Worm (Caenorhabditis elegans) whole organism, late embryonic: Measurements from ENCODE around the gene cka-1.
"Not testable (repeated sequence)": the region's sequence is repeated elsewhere in the genome, so short reads cannot be mapped to it uniquely, and the experiment has no call there.

Experiments
- C08G9.2 ChIP-seq: sonication (generic microtip); optimal IDR thresholded peaks from 2 replicates; lab custom pipeline; 2016; ENCODE audit warnings: mild to moderate bottlenecking, missing genetic modification characterization, moderate library complexity, missing compliant biosample characterization
- C38D4.7 ChIP-seq: fragments of 200-800 bp; sonication (Bioruptor generic); optimal IDR thresholded peaks from 2 replicates; lab custom pipeline; 2018; ENCODE audit warnings: mild to moderate bottlenecking, missing genetic modification characterization, moderate library complexity, missing compliant biosample characterization
- F13H6.1 ChIP-seq: sonication (generic microtip); optimal IDR thresholded peaks from 2 replicates; lab custom pipeline; 2016; ENCODE audit warnings: missing genetic modification characterization, missing compliant biosample characterization
- ahr-1 ChIP-seq: sonication (generic microtip); optimal IDR thresholded peaks from 2 replicates; lab custom pipeline; 2016; ENCODE audit warnings: missing genetic modification characterization, missing compliant biosample characterization
- ama-1 ChIP-seq: fragments of 150-350 bp; optimal IDR thresholded peaks from 2 replicates; lab custom pipeline; 2014
- ceh-19 ChIP-seq: fragments of 200-800 bp; sonication (Bioruptor generic); optimal IDR thresholded peaks from 2 replicates; lab custom pipeline; 2018; ENCODE audit warnings: mild to moderate bottlenecking, missing genetic modification characterization, missing compliant biosample characterization
- ceh-22 ChIP-seq: sonication (generic microtip); optimal IDR thresholded peaks from 2 replicates; lab custom pipeline; 2017; ENCODE audit warnings: missing biosample characterization, missing genetic modification characterization
- ceh-30 ChIP-seq: fragments of 150-350 bp; optimal IDR thresholded peaks from 2 replicates; lab custom pipeline; 2014; ENCODE audit warnings: missing biosample characterization, missing genetic modification characterization
- ceh-31 ChIP-seq: sonication (generic microtip); optimal IDR thresholded peaks from 2 replicates; lab custom pipeline; 2016; ENCODE audit warnings: missing genetic modification characterization, missing compliant biosample characterization
- ceh-34 ChIP-seq: sonication (generic microtip); optimal IDR thresholded peaks from 2 replicates; lab custom pipeline; 2016; ENCODE audit warnings: mild to moderate bottlenecking, missing genetic modification characterization, missing compliant biosample characterization
- ceh-48 ChIP-seq: sonication (generic microtip); optimal IDR thresholded peaks from 2 replicates; lab custom pipeline; 2016; ENCODE audit warnings: missing genetic modification characterization, inconsistent platforms, missing compliant biosample characterization
- ceh-6 ChIP-seq: fragments of 200-800 bp; sonication (Bioruptor generic); optimal IDR thresholded peaks from 2 replicates; lab custom pipeline; 2018; ENCODE audit warnings: mild to moderate bottlenecking, missing genetic modification characterization, missing compliant biosample characterization
- elt-4 ChIP-seq: sonication (generic microtip); optimal IDR thresholded peaks from 2 replicates; lab custom pipeline; 2016; ENCODE audit warnings: missing genetic modification characterization, missing compliant biosample characterization
- fkh-10 ChIP-seq: fragments of 150-350 bp; optimal IDR thresholded peaks from 2 replicates; lab custom pipeline; 2014; ENCODE audit warnings: missing biosample characterization, missing genetic modification reagents, missing genetic modification characterization
- hlh-15 ChIP-seq: sonication (generic microtip); optimal IDR thresholded peaks from 2 replicates; lab custom pipeline; 2016; ENCODE audit warnings: missing genetic modification characterization, missing compliant biosample characterization
- lim-6 ChIP-seq: sonication (generic microtip); optimal IDR thresholded peaks from 2 replicates; lab custom pipeline; 2016; ENCODE audit warnings: missing genetic modification characterization, missing compliant biosample characterization
- madf-2 ChIP-seq: sonication (generic microtip); optimal IDR thresholded peaks from 2 replicates; lab custom pipeline; 2017; ENCODE audit warnings: missing genetic modification characterization, missing compliant biosample characterization
- nfya-1 ChIP-seq: sonication (generic microtip); optimal IDR thresholded peaks from 2 replicates; lab custom pipeline; 2017; ENCODE audit warnings: missing genetic modification characterization, mild to moderate bottlenecking, missing compliant biosample characterization, antibody characterized with exemption, moderate library complexity
- nhr-232 ChIP-seq: sonication (generic microtip); optimal IDR thresholded peaks from 2 replicates; lab custom pipeline; 2016; ENCODE audit warnings: missing genetic modification characterization, missing compliant biosample characterization
- pax-1 ChIP-seq: fragments of 150-350 bp; optimal IDR thresholded peaks from 2 replicates; lab custom pipeline; 2014; ENCODE audit warnings: missing biosample characterization, missing genetic modification characterization
- pha-2 ChIP-seq: sonication (generic microtip); optimal IDR thresholded peaks from 2 replicates; lab custom pipeline; 2017; ENCODE audit warnings: mild to moderate bottlenecking, missing genetic modification characterization, missing compliant biosample characterization
- ref-2 ChIP-seq: sonication (generic microtip); optimal IDR thresholded peaks from 2 replicates; lab custom pipeline; 2016; ENCODE audit warnings: missing genetic modification characterization, missing compliant biosample characterization
- rnt-1 ChIP-seq: sonication (generic microtip); optimal IDR thresholded peaks from 2 replicates; lab custom pipeline; 2016; ENCODE audit warnings: missing genetic modification characterization, missing compliant biosample characterization
- sox-2 ChIP-seq: fragments of 200-800 bp; sonication (Bioruptor generic); IDR thresholded peaks from 2 replicates; pipeline ENCODE4 v1.3.6; 2022; ENCODE audit warnings: missing genetic modification reagents, missing genetic modification characterization, missing compliant biosample characterization
- tbx-2 ChIP-seq: sonication (generic microtip); optimal IDR thresholded peaks from 2 replicates; lab custom pipeline; 2016; ENCODE audit warnings: missing genetic modification characterization, missing compliant biosample characterization
- unc-3 ChIP-seq, 2 experiments: fragments of 200-800 bp in 1 of 2; sonication (Bioruptor generic) in 1 of 2; sonication (generic microtip) in 1 of 2; conservative IDR thresholded peaks in 1 of 2; optimal IDR thresholded peaks in 1 of 2; 2 replicates each; pipeline versions ENCODE4 v1.3.6 to Lab custom; 2016 to 2022; ENCODE audit warnings: missing compliant biosample characterization in 2 of 2, missing genetic modification characterization in 2 of 2, missing genetic modification reagents in 1 of 2
- unc-55 ChIP-seq: sonication (generic microtip); optimal IDR thresholded peaks from 2 replicates; lab custom pipeline; 2017; ENCODE audit warnings: missing biosample characterization, missing genetic modification reagents, missing genetic modification characterization
- zip-5 ChIP-seq: sonication (generic microtip); optimal IDR thresholded peaks from 2 replicates; lab custom pipeline; 2016; ENCODE audit warnings: missing genetic modification characterization, missing compliant biosample characterization
- ztf-16 ChIP-seq: sonication (generic microtip); optimal IDR thresholded peaks from 2 replicates; lab custom pipeline; 2017; ENCODE audit warnings: missing genetic modification characterization, missing compliant biosample characterization

Gene cka-1

DNA sequence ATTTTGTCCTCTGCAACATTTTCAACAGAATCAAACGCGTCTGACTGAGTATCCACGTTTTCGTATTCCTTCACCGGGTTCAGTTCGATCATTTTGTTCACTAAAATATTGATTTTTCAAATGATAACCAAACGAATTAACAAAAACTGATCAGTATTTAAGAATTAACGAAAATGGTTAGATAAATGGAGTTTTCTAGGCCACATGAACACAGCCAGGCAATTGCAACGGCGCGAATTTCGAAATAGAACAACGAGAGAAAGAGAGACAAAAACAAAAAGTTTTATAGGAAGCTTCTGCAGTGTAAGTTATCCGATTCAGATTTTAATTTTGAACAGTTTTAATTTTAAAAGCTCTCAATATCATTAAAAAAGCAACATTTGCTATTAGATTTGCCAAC, 40.1 kb upstream of the cka-1 start, which contains the start of gene sna-2 (continued):
- TF ChIP-seq ceh-48 (tag; lab: Kevin White, UChicago) (no peak), ahr-1 (tag; lab: Kevin White, UChicago) (no peak), elt-4 (tag; lab: Kevin White, UChicago) (no peak), pax-1 (tag; lab: Kevin White, UChicago) (no peak), zip-5 (tag; lab: Kevin White, UChicago) (no peak), ceh-31 (tag; lab: Kevin White, UChicago) (peak; percentile 92), rnt-1 (tag; lab: Kevin White, UChicago) (peak; percentile 50), C08G9.2 (tag; lab: Kevin White, UChicago) (peak; percentile 83), ceh-6 (GFP tag; lab: Kevin White, UChicago) (no peak)

ce11 chrIV:9773441-9773840, 36.0 kb upstream of the cka-1 start:
- TF ChIP-seq ref-2 (tag; lab: Kevin White, UChicago) (no peak), ceh-34 (tag; lab: Kevin White, UChicago) (peak; percentile 35), ama-1 (lab: Kevin White, UChicago) (peak; percentile 88), C38D4.7 (GFP tag; lab: Kevin White, UChicago) (no peak), sox-2 (peak; percentile 15; the same call in 1 of the 2 replicates), pha-2 (tag; lab: Kevin White, UChicago) (peak; percentile 3)
- TF ChIP-seq, all 69 proteins: peak for 4

- TF ChIP-seq zip-5 (tag; lab: Kevin White, UChicago) (no peak), ama-1 (lab: Kevin White, UChicago) (peak; percentile 58), ref-2 (tag; lab: Kevin White, UChicago) (peak; percentile 47), madf-2 (no peak), tbx-2 (tag; lab: Kevin White, UChicago) (peak; percentile 31), unc-55 (peak; percentile 52), nfya-1 (tag; lab: Kevin White, UChicago) (peak; percentile 58), ceh-31 (tag; lab: Kevin White, UChicago) (peak; percentile 53)
Measured at ce11 chrIV:9772096-9772720, 34.8 kb upstream of the cka-1 start, which contains the start of gene cav-1. Gene cav-1, plus strand, starts transcription at chrIV:9772510.

- TF ChIP-seq ref-2 (tag; lab: Kevin White, UChicago) (peak; percentile 20), rnt-1 (tag; lab: Kevin White, UChicago) (no peak), fkh-10 (GFP tag; lab: Kevin White, UChicago) (no peak), madf-2 (no peak), ceh-22 (tag; lab: Kevin White, UChicago) (no peak), lim-6 (no peak), ceh-31 (tag; lab: Kevin White, UChicago) (peak; percentile 9), elt-4 (tag; lab: Kevin White, UChicago) (no peak), ceh-30 (tag; lab: Kevin White, UChicago) (no peak), ceh-48 (tag; lab: Kevin White, UChicago) (no peak), F13H6.1 (no peak), unc-55 (peak; percentile 98), ama-1 (lab: Kevin White, UChicago) (no peak), nhr-232 (tag; lab: Kevin White, UChicago) (no peak), tbx-2 (tag; lab: Kevin White, UChicago) (peak; percentile 62), unc-3 (GFP tag; conservative IDR thresholded peaks at IDR 0.05; lab: Robert Waterston, UW) (no peak), unc-3 (tag; optimal IDR thresholded peaks at IDR 0.05; lab: Kevin White, UChicago) (no peak), ztf-16 (no peak)
- TF ChIP-seq, all 69 proteins: peak for 4
Measured at ce11 chrIV:9770798-9771197, 33.4 kb upstream of the cka-1 start.

DNA sequence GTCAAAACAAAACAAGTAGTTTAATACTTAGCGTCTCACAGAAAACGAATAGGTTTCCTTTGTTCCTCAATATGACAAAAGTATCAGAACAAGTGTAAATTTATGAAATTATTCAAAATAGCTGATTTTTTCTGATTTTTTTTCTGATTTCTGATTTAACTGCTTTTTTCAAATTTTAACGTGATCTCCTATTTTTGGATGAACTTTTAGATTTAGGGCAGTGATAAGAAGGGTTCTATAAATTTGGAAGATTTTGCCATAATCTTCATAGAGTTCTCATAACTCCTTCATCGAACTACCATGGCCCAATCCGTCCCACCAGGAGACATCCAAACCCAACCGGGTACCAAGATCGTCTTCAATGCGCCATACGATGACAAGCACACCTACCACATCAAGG, 32.3 kb upstream of the cka-1 start, which contains the start of gene msp-78:
Gene msp-78 (plus strand): TSS at position 301 of the 400 bp plus-strand sequence.
- not testable (repeated sequence) for TF ChIP-seq ceh-19 (GFP tag; lab: Kevin White, UChicago); C38D4.7 (GFP tag; lab: Kevin White, UChicago); hlh-15 (tag; lab: Kevin White, UChicago)

DNA sequence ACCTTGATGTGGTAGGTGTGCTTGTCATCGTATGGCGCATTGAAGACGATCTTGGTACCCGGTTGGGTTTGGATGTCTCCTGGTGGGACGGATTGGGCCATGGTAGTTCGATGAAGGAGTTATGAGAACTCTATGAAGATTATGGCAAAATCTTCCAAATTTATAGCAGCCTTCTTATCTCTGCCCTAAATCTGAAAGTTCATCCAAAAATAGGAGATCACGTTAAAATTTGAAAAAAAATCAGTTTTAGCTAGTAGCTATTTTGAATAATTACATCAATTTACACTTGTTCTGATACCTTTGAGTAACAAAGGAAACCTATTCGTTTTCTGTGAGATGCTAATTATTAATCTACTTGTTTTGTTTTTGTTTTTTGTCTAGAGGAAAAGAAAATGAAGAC, 29.6 kb upstream of the cka-1 start, which contains the start of gene msp-79:
Gene msp-79 (minus strand): TSS at position 101 of the 400 bp plus-strand sequence.
- not testable (repeated sequence) for TF ChIP-seq pha-2, C08G9.2, ceh-31 (tag; lab: Kevin White, UChicago)
- TF ChIP-seq, all 69 proteins: peak for 0; not testable (repeated sequence) for 69
